Worm (Caenorhabditis elegans) whole organism, late embryonic: ENCODE measurements around the gene F01D5.10.

Experiments used
- Y22D7AL.16 ChIP-seq: sonication (generic microtip); optimal IDR thresholded peaks from 2 replicates; lab custom pipeline; 2016; ENCODE audit warnings: missing genetic modification characterization, missing compliant biosample characterization
- ceh-14 ChIP-seq: sonication (generic microtip); optimal IDR thresholded peaks from 2 replicates; lab custom pipeline; 2016; ENCODE audit warnings: missing genotype, missing genetic modification characterization, missing compliant biosample characterization
- gmeb-2 ChIP-seq: sonication (generic microtip); optimal IDR thresholded peaks from 2 replicates; lab custom pipeline; 2016; ENCODE audit warnings: missing genetic modification characterization, inconsistent platforms, missing compliant biosample characterization
- lin-11 ChIP-seq: fragments of 200-800 bp; sonication (Bioruptor generic); optimal IDR thresholded peaks from 2 replicates; lab custom pipeline; 2018; ENCODE audit warnings: mild to moderate bottlenecking, missing genetic modification characterization, missing compliant biosample characterization

DNA sequence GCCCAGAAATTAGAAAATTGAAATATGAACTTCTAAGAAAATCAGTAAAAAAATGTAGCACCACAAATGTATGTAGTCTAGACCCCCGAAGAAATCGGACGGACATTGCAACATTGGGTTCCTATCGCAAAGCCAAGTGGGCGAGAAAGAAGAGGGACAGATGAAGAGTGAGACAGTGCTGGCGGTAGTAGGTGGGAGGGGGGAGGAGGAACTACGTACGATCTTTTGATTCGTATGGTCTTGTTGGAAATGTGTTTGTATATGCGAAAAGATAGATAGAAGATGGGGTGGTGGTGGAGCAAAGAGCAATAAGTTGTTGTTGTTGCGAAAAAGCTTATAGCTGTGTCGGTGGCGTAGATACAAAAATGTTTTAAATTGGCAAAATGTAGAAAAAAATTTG lies 17.2 kb upstream of the F01D5.10 start:
- TF ChIP-seq lin-11 (tag; lab: Kevin White, UChicago) (no peak), ceh-14 (no peak), gmeb-2 (tag; lab: Kevin White, UChicago) (no peak), Y22D7AL.16 (no peak)
